Fruit fly (Drosophila melanogaster) whole organism, prepupa: Measurements from ENCODE around the gene Uck.

Experiments used
- Blimp-1 ChIP-seq: fragments of 200-800 bp; sonication (Bioruptor generic); optimal IDR thresholded peaks from 3 replicates; lab custom pipeline; 2017; ENCODE audit warnings: missing biosample characterization, missing genetic modification characterization, mild to moderate bottlenecking, moderate library complexity, missing genetic modification reagents
- CG10631 ChIP-seq: fragments of 200-800 bp; sonication (Bioruptor generic); optimal IDR thresholded peaks from 2 replicates; lab custom pipeline; 2016; ENCODE audit warnings: missing biosample characterization, missing genetic modification characterization
- CG10669 ChIP-seq: fragments of 200-800 bp; sonication (Bioruptor generic); optimal IDR thresholded peaks from 3 replicates; lab custom pipeline; 2018; ENCODE audit warnings: missing biosample characterization, mild to moderate bottlenecking, missing genetic modification characterization, moderate library complexity
- CG11762 ChIP-seq: fragments of 200-800 bp; sonication (Bioruptor generic); optimal IDR thresholded peaks from 3 replicates; lab custom pipeline; 2016; ENCODE audit warnings: missing biosample characterization, missing genetic modification characterization; ENCODE audit not compliant: insufficient read depth
- CG11902 ChIP-seq: fragments of 200-800 bp; sonication (Bioruptor generic); optimal IDR thresholded peaks from 3 replicates; lab custom pipeline; 2016; ENCODE audit warnings: missing biosample characterization, missing genetic modification characterization
- CG15336 ChIP-seq: fragments of 200-800 bp; sonication (Bioruptor generic); IDR thresholded peaks from 2 replicates; pipeline ENCODE4 v1.3.6; 2022; ENCODE audit warnings: missing biosample characterization, missing genetic modification characterization
- CG1621 ChIP-seq: fragments of 200-800 bp; sonication (Bioruptor generic); optimal IDR thresholded peaks from 3 replicates; lab custom pipeline; 2018; ENCODE audit warnings: missing biosample characterization, mild to moderate bottlenecking, missing genetic modification characterization
- CG31627 ChIP-seq: fragments of 200-800 bp; sonication (Bioruptor generic); optimal IDR thresholded peaks from 3 replicates; lab custom pipeline; 2016; ENCODE audit warnings: missing biosample characterization, missing genetic modification characterization
- CG32006 ChIP-seq: fragments of 200-800 bp; sonication (Bioruptor generic); optimal IDR thresholded peaks from 3 replicates; lab custom pipeline; 2017; ENCODE audit warnings: missing biosample characterization, mild to moderate bottlenecking, missing genetic modification characterization
- CG3919 ChIP-seq: fragments of 200-800 bp; sonication (Bioruptor generic); optimal IDR thresholded peaks from 3 replicates; lab custom pipeline; 2016; ENCODE audit warnings: missing biosample characterization, missing genetic modification characterization
- CG4318 ChIP-seq: fragments of 200-800 bp; sonication (Bioruptor generic); optimal IDR thresholded peaks from 3 replicates; lab custom pipeline; 2017; ENCODE audit warnings: missing biosample characterization, mild to moderate bottlenecking, missing genetic modification characterization
- CG6163 ChIP-seq: fragments of 200-800 bp; sonication (Bioruptor generic); IDR thresholded peaks from 3 replicates; pipeline ENCODE4 v1.3.6; 2022; ENCODE audit warnings: missing biosample characterization, missing genetic modification characterization
- CG6276 ChIP-seq: fragments of 200-800 bp; sonication (Bioruptor generic); optimal IDR thresholded peaks from 2 replicates; lab custom pipeline; 2017; ENCODE audit warnings: missing biosample characterization, mild to moderate bottlenecking, missing genetic modification characterization
- CG6792 ChIP-seq: fragments of 200-800 bp; sonication (Bioruptor generic); optimal IDR thresholded peaks from 3 replicates; lab custom pipeline; 2016; ENCODE audit warnings: missing biosample characterization, missing genetic modification characterization
- CG6808 ChIP-seq: fragments of 200-800 bp; sonication (Bioruptor generic); optimal IDR thresholded peaks from 3 replicates; lab custom pipeline; 2017; ENCODE audit warnings: missing biosample characterization, missing genetic modification characterization, mild to moderate bottlenecking, moderate library complexity, missing genetic modification reagents
- CG6854 ChIP-seq: fragments of 200-800 bp; sonication (Bioruptor generic); optimal IDR thresholded peaks from 2 replicates; lab custom pipeline; 2017; ENCODE audit warnings: missing biosample characterization, mild to moderate bottlenecking, missing genetic modification characterization
- CG7368 ChIP-seq: fragments of 200-800 bp; sonication (Bioruptor generic); optimal IDR thresholded peaks from 3 replicates; lab custom pipeline; 2016; ENCODE audit warnings: missing biosample characterization, missing genetic modification characterization
- CG8119 ChIP-seq: fragments of 200-800 bp; sonication (Bioruptor generic); IDR thresholded peaks from 3 replicates; pipeline ENCODE4 v1.3.6; 2022; ENCODE audit warnings: missing biosample characterization, missing genetic modification characterization
- CG8319 ChIP-seq: fragments of 200-800 bp; sonication (Bioruptor generic); optimal IDR thresholded peaks from 3 replicates; lab custom pipeline; 2016; ENCODE audit warnings: missing biosample characterization, missing genetic modification characterization
- CG8632 ChIP-seq: fragments of 200-800 bp; sonication (Bioruptor generic); optimal IDR thresholded peaks from 3 replicates; lab custom pipeline; 2016; ENCODE audit warnings: missing biosample characterization, missing genetic modification characterization
- CG9139 ChIP-seq: fragments of 200-800 bp; sonication (Bioruptor generic); optimal IDR thresholded peaks from 3 replicates; lab custom pipeline; 2017; ENCODE audit warnings: missing biosample characterization, mild to moderate bottlenecking, missing genetic modification characterization
- Eip75B ChIP-seq: fragments of 200-800 bp; sonication (Bioruptor generic); optimal IDR thresholded peaks from 3 replicates; lab custom pipeline; 2016; ENCODE audit warnings: missing biosample characterization, missing genetic modification characterization
- Eip78C ChIP-seq: fragments of 200-800 bp; sonication (Bioruptor generic); peaks from one replicate; lab custom pipeline; 2016; ENCODE audit warnings: missing biosample characterization, missing genetic modification characterization
- Eip93F ChIP-seq: fragments of 200-800 bp; sonication (Bioruptor generic); optimal IDR thresholded peaks from 2 replicates; lab custom pipeline; 2016; ENCODE audit warnings: missing biosample characterization, mild to moderate bottlenecking, missing genetic modification characterization
- Ets21C ChIP-seq: fragments of 200-800 bp; sonication (Bioruptor generic); optimal IDR thresholded peaks from 3 replicates; lab custom pipeline; 2016; ENCODE audit warnings: missing biosample characterization, missing genetic modification characterization
- Ets96B ChIP-seq: fragments of 200-800 bp; optimal IDR thresholded peaks from 2 replicates; lab custom pipeline; 2019; ENCODE audit warnings: missing biosample characterization, mild to moderate bottlenecking, missing genetic modification characterization, moderate library complexity
- Hr38 ChIP-seq: sonication (Bioruptor generic); optimal IDR thresholded peaks from 2 replicates; lab custom pipeline; 2016; ENCODE audit warnings: missing biosample characterization, missing genetic modification characterization
- Hr39 ChIP-seq: fragments of 200-800 bp; sonication (Bioruptor generic); optimal IDR thresholded peaks from 2 replicates; lab custom pipeline; 2016; ENCODE audit warnings: missing biosample characterization, missing genetic modification characterization
- Hr4 ChIP-seq: fragments of 200-800 bp; sonication (Bioruptor generic); optimal IDR thresholded peaks from 3 replicates; lab custom pipeline; 2016; ENCODE audit warnings: missing biosample characterization, missing genetic modification characterization
- Met ChIP-seq: fragments of 200-800 bp; sonication (Bioruptor generic); optimal IDR thresholded peaks from 3 replicates; lab custom pipeline; 2016; ENCODE audit warnings: missing biosample characterization, missing genetic modification characterization
- OdsH ChIP-seq: fragments of 200-800 bp; sonication (Bioruptor generic); optimal IDR thresholded peaks from 3 replicates; lab custom pipeline; 2016; ENCODE audit warnings: missing biosample characterization, missing genetic modification characterization
- Smox ChIP-seq: fragments of 200-800 bp; sonication (Bioruptor generic); optimal IDR thresholded peaks from 3 replicates; lab custom pipeline; 2016; ENCODE audit warnings: missing biosample characterization, missing genetic modification characterization
- Sox102F ChIP-seq: fragments of 200-800 bp; sonication (Bioruptor generic); optimal IDR thresholded peaks from 2 replicates; lab custom pipeline; 2016; ENCODE audit warnings: missing biosample characterization, mild to moderate bottlenecking, missing genetic modification characterization
- Sox14 ChIP-seq: fragments of 200-800 bp; sonication (Bioruptor generic); optimal IDR thresholded peaks from 3 replicates; lab custom pipeline; 2016; ENCODE audit warnings: missing biosample characterization, missing genetic modification characterization
- achi ChIP-seq: fragments of 200-800 bp; sonication (Bioruptor generic); optimal IDR thresholded peaks from 3 replicates; lab custom pipeline; 2016; ENCODE audit warnings: missing biosample characterization, missing genetic modification characterization
- acj6 ChIP-seq: fragments of 200-800 bp; sonication (Bioruptor generic); optimal IDR thresholded peaks from 3 replicates; lab custom pipeline; 2016; ENCODE audit warnings: missing biosample characterization, missing genetic modification characterization
- cyc ChIP-seq: fragments of 200-800 bp; sonication (Bioruptor generic); optimal IDR thresholded peaks from 3 replicates; lab custom pipeline; 2016; ENCODE audit warnings: missing biosample characterization, missing genetic modification characterization
- dac ChIP-seq: fragments of 200-800 bp; sonication (Bioruptor generic); optimal IDR thresholded peaks from 2 replicates; lab custom pipeline; 2017; ENCODE audit warnings: missing biosample characterization, mild to moderate bottlenecking, missing genetic modification characterization
- dsx ChIP-seq: fragments of 200-800 bp; optimal IDR thresholded peaks from 3 replicates; lab custom pipeline; 2019; ENCODE audit warnings: missing biosample characterization, mild to moderate bottlenecking, missing genetic modification characterization, moderate library complexity; ENCODE audit not compliant: poor library complexity, severe bottlenecking
- eg ChIP-seq: fragments of 200-800 bp; sonication (Bioruptor generic); IDR thresholded peaks from 3 replicates; pipeline ENCODE4 v1.3.6; 2022; ENCODE audit warnings: missing biosample characterization, missing genetic modification characterization
- esn ChIP-seq: fragments of 200-800 bp; sonication (Bioruptor generic); optimal IDR thresholded peaks from 2 replicates; lab custom pipeline; 2016; ENCODE audit warnings: missing biosample characterization, mild to moderate bottlenecking, missing genetic modification characterization, moderate library complexity
- fd59A ChIP-seq: fragments of 200-800 bp; sonication (Bioruptor generic); optimal IDR thresholded peaks from 2 replicates; lab custom pipeline; 2017; ENCODE audit warnings: missing biosample characterization, mild to moderate bottlenecking, missing genetic modification characterization, missing genetic modification reagents
- fd85E ChIP-seq: fragments of 200-800 bp; sonication (Bioruptor generic); optimal IDR thresholded peaks from 3 replicates; lab custom pipeline; 2016; ENCODE audit warnings: missing biosample characterization, missing genetic modification characterization
- fkh ChIP-seq: fragments of 200-800 bp; sonication (Bioruptor generic); optimal IDR thresholded peaks from 3 replicates; lab custom pipeline; 2017; ENCODE audit warnings: missing biosample characterization, mild to moderate bottlenecking, missing genetic modification characterization, moderate library complexity
- lz ChIP-seq: fragments of 200-800 bp; sonication (Bioruptor generic); optimal IDR thresholded peaks from 3 replicates; lab custom pipeline; 2016; ENCODE audit warnings: missing biosample characterization, missing genetic modification characterization
- net ChIP-seq: fragments of 200-800 bp; sonication (Bioruptor generic); optimal IDR thresholded peaks from 3 replicates; lab custom pipeline; 2016; ENCODE audit warnings: missing biosample characterization, missing genetic modification characterization
- pdm3 ChIP-seq: fragments of 200-800 bp; sonication (Bioruptor generic); optimal IDR thresholded peaks from 3 replicates; lab custom pipeline; 2016; ENCODE audit warnings: missing biosample characterization, missing genetic modification characterization
- salr ChIP-seq, 2 experiments: fragments of 200-800 bp; sonication (Bioruptor generic); optimal IDR thresholded peaks; 3 replicates each; lab custom pipeline; 2016 to 2018; ENCODE audit warnings: missing biosample characterization in 2 of 2, missing genetic modification characterization in 2 of 2, mild to moderate bottlenecking in 1 of 2
- spab ChIP-seq: fragments of 200-800 bp; sonication (Bioruptor generic); optimal IDR thresholded peaks from 2 replicates; lab custom pipeline; 2017; ENCODE audit warnings: missing biosample characterization, mild to moderate bottlenecking, missing genetic modification characterization, missing genetic modification reagents
- svp ChIP-seq: fragments of 200-800 bp; sonication (Bioruptor generic); peaks from one replicate; lab custom pipeline; 2016; ENCODE audit warnings: missing biosample characterization, missing genetic modification characterization
- topi ChIP-seq: fragments of 200-800 bp; sonication (Bioruptor generic); optimal IDR thresholded peaks from 3 replicates; lab custom pipeline; 2016; ENCODE audit warnings: missing biosample characterization, missing genetic modification characterization
- vri ChIP-seq: fragments of 200-800 bp; sonication (Bioruptor generic); optimal IDR thresholded peaks from 3 replicates; lab custom pipeline; 2016; ENCODE audit warnings: missing biosample characterization, mild to moderate bottlenecking, missing genetic modification characterization

The Uck gene

DNA sequence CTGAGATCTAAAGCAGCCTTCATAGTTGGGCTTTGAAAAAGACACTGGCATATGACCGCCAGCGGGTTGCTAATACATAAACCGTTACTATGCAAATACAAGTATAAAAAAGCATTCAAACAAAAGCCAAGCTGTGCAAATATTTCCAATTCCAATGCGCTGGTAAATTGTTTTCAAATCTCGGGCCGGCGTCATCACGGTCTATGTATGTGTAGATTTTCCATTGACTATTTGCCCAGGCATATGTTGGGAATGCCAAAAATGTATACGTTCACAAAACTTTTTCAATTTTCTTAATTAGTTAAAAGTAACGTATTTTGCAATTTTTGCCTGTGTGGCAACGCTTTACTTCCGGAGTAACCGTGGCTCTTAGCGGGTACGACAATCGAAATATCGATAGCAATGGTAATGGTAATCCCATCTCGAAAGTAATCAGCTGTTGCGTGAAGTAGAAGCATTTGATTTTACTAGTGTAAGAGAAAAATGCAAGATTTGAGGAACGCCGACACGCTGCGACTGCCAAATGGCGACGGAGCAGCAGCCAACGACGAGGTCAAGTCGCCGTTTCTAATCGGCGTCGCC lies at the start of gene Uck, which contains the start of gene CG34290:
Gene Uck, plus strand, starts transcription at position 405 of the 582 bp plus-strand sequence.
Gene CG34290, minus strand, starts transcription at position 51 of the 582 bp plus-strand sequence.
- TF ChIP-seq fd85E (GFP tag; lab: Kevin White, UChicago), result no peak
- no peak for TF ChIP-seq CG6276 (GFP tag; lab: Kevin White, UChicago)
- peak; percentile 46 for TF ChIP-seq acj6 (GFP tag; lab: Kevin White, UChicago)
- peak; percentile 33 for TF ChIP-seq spab (GFP tag; lab: Kevin White, UChicago)
- no peak for TF ChIP-seq dac
- peak; percentile 56 for TF ChIP-seq eg (GFP tag; lab: Robert Waterston, UW)
- TF ChIP-seq Eip93F (GFP tag; lab: Kevin White, UChicago), result no peak
- peak; percentile 62 for TF ChIP-seq topi (GFP tag; lab: Kevin White, UChicago)
- peak; percentile 18 for TF ChIP-seq CG11762
- peak; percentile 65 for TF ChIP-seq CG1621 (tag; lab: Kevin White, UChicago)
- no peak for TF ChIP-seq CG15336 (GFP tag; lab: Robert Waterston, UW)
- peak; percentile 75 for TF ChIP-seq svp (GFP tag; lab: Kevin White, UChicago)
- TF ChIP-seq Hr39 (GFP tag; lab: Kevin White, UChicago), result no peak
- TF ChIP-seq cyc (GFP tag; lab: Kevin White, UChicago), result peak; percentile 60
- peak; percentile 51 for TF ChIP-seq CG6808
- TF ChIP-seq CG11902, result peak; percentile 6
- TF ChIP-seq fd59A, result peak; percentile 27
- TF ChIP-seq CG6792 (GFP tag; lab: Kevin White, UChicago), result peak; percentile 48
- no peak for TF ChIP-seq CG4318 (GFP tag; lab: Kevin White, UChicago)
- TF ChIP-seq Sox102F (GFP tag; lab: Kevin White, UChicago), result peak; percentile 47
- no peak for TF ChIP-seq Met (GFP tag; lab: Kevin White, UChicago)
- peak; percentile 14 for TF ChIP-seq achi (GFP tag; lab: Kevin White, UChicago)
- no peak for TF ChIP-seq CG32006 (GFP tag; lab: Kevin White, UChicago)
- peak; percentile 40 for TF ChIP-seq CG7368 (GFP tag; lab: Kevin White, UChicago)
- peak; percentile 75 for TF ChIP-seq CG6163 (GFP tag; lab: Robert Waterston, UW)
- TF ChIP-seq CG3919 (GFP tag; lab: Kevin White, UChicago), result peak; percentile 76
- TF ChIP-seq CG8119 (GFP tag; lab: Robert Waterston, UW), result no peak
- no peak for TF ChIP-seq Hr38 (GFP tag; lab: Kevin White, UChicago)
- TF ChIP-seq CG10669, result peak; percentile 52
- TF ChIP-seq Smox (GFP tag; lab: Kevin White, UChicago), result no peak
- peak; percentile 74 for TF ChIP-seq esn (GFP tag; lab: Kevin White, UChicago)
- TF ChIP-seq fkh (GFP tag; lab: Kevin White, UChicago), result peak; percentile 79
- TF ChIP-seq Blimp-1 (GFP tag; lab: Kevin White, UChicago), result peak; percentile 41
- peak; percentile 53 for TF ChIP-seq OdsH
- peak in 1 of 2 experiments; percentile 74 for TF ChIP-seq salr (GFP tag; optimal IDR thresholded peaks at IDR 0.05; lab: Kevin White, UChicago)
- TF ChIP-seq CG31627 (GFP tag; lab: Kevin White, UChicago), result peak; percentile 51
- peak; percentile 53 for TF ChIP-seq CG6854 (GFP tag; lab: Kevin White, UChicago)
- TF ChIP-seq Ets21C (GFP tag; lab: Kevin White, UChicago), result no peak
- peak; percentile 6 for TF ChIP-seq CG10631 (GFP tag; lab: Kevin White, UChicago)
- peak; percentile 50 for TF ChIP-seq Eip75B
- TF ChIP-seq CG8632 (GFP tag; lab: Kevin White, UChicago), result peak; percentile 27
- TF ChIP-seq Eip78C (GFP tag; lab: Kevin White, UChicago), result peak; percentile 76
- peak; percentile 41 for TF ChIP-seq net (GFP tag; lab: Kevin White, UChicago)
- TF ChIP-seq pdm3 (GFP tag; lab: Kevin White, UChicago), result no peak
- peak; percentile 14 for TF ChIP-seq Hr4
- TF ChIP-seq CG8319 (GFP tag; lab: Kevin White, UChicago), result no peak
- peak; percentile 52 for TF ChIP-seq Sox14 (GFP tag; lab: Kevin White, UChicago)
- TF ChIP-seq dsx (GFP tag; lab: Kevin White, UChicago), result peak; percentile 34
- TF ChIP-seq lz (GFP tag; lab: Kevin White, UChicago), result peak; percentile 66
- TF ChIP-seq vri (GFP tag; lab: Kevin White, UChicago), result peak; percentile 54
- peak; percentile 28 for TF ChIP-seq Ets96B
- TF ChIP-seq CG9139 (GFP tag; lab: Kevin White, UChicago), result peak; percentile 61
